Fruit fly (Drosophila melanogaster): ENCODE results near the gene CG42238.

- TF ChIP-seq h (GFP tag; optimal IDR thresholded peaks at IDR 0.05) (no peak), psq (GFP tag; optimal IDR thresholded peaks at IDR 0.05) (no peak)
Observed at dm6 chr2L:20975594-20975993, 76.4 kb downstream of the CG42238 start.
